Fruit fly (Drosophila melanogaster): Measurements from ENCODE around the gene CG6813.

CG6813 gene

DNA sequence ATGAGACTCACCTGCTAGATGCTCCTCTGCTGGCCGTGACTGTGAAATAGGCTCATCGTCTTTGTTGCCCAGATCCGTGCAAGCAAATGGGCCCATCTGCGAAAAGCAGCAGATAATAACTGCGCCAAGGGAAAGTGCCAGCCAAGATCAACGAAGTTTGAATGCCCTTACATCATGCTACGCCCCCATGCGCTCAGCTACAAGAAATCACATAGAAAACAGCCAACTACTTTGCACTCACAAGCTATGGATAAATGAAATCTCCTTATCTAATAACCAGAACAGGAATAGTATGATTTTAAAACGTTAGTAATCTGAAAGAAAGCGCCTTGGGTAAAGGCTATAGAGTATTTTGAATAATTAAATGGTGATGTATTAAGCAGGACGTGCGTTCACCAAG is 45.3 kb upstream of the CG6813 start:
- no peak for TF ChIP-seq Hr83 (GFP tag; optimal IDR thresholded peaks at IDR 0.05; ENCODE audit: poor library complexity, severe bottlenecking)
- no peak for TF ChIP-seq woc (GFP tag; optimal IDR thresholded peaks at IDR 0.05)
- TF ChIP-seq Hr78 (GFP tag; optimal IDR thresholded peaks at IDR 0.05) = no peak
- TF ChIP-seq Sp1 (GFP tag; optimal IDR thresholded peaks at IDR 0.05) = no peak
- TF ChIP-seq lola (GFP tag; optimal IDR thresholded peaks at IDR 0.05) = no peak
- peak in 1 of 2 experiments; percentile 19 for TF ChIP-seq foxo (GFP tag; optimal IDR thresholded peaks at IDR 0.05)
- TF ChIP-seq tai (GFP tag; optimal IDR thresholded peaks at IDR 0.05) = no peak
- TF ChIP-seq OdsH (GFP tag; optimal IDR thresholded peaks at IDR 0.05) = no peak

DNA sequence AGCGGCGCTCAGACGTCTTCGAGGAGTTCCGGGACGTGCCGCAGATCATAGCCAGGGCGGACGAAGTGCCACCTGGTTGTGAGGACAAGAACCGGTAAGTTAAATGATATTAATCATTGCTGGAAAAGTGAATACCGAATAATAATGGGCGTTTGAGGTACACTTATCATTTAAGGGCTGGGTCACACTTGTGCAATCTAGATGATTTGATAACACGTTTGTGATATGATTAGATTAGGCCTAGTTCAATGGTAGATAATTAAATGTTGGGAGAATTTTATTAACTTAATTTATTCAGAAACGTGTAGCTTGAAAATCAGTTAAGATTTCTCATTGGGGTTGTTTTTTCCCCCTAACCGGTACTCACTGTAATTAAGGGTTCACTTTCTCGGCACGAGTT is 44.5 kb upstream of the CG6813 start:
- no peak for TF ChIP-seq lola (GFP tag; optimal IDR thresholded peaks at IDR 0.05)
- no peak for TF ChIP-seq usp (GFP tag; optimal IDR thresholded peaks at IDR 0.05)
- TF ChIP-seq CG32264 (GFP tag; optimal IDR thresholded peaks at IDR 0.05) = no peak
- no peak for TF ChIP-seq Sp1 (GFP tag; optimal IDR thresholded peaks at IDR 0.05)

DNA sequence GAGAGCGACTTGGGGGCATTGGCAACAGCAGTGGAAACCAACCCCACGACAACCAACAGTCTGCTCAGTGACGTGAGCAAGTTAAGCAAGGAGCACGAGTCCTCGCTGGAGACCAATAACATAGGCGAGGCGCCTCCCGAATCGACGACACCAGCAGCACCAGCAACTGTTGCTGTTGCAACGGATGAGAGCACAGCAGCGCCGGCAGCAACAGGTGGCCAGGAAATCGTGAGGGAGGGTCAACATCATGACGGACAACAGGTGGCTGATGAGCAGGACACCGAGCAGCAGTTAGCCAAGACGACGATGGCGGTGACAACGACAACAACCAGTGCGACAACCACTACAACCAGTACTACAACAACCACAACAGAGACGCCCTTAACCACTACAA is 43.5 kb upstream of the CG6813 start:
- TF ChIP-seq brk (GFP tag; optimal IDR thresholded peaks at IDR 0.05) = no peak
- no peak for TF ChIP-seq Mio (GFP tag; optimal IDR thresholded peaks at IDR 0.05)
- TF ChIP-seq Hnf4 (GFP tag; optimal IDR thresholded peaks at IDR 0.05) = no peak
- no peak for TF ChIP-seq foxo (GFP tag; optimal IDR thresholded peaks at IDR 0.05)
- no peak for TF ChIP-seq Jra (GFP tag; optimal IDR thresholded peaks at IDR 0.05)
- no peak for TF ChIP-seq ey (GFP tag; optimal IDR thresholded peaks at IDR 0.05)
- no peak for TF ChIP-seq dmrt93B (GFP tag; optimal IDR thresholded peaks at IDR 0.05)
- TF ChIP-seq Sp1 (GFP tag; optimal IDR thresholded peaks at IDR 0.05) = no peak
- no peak for TF ChIP-seq OdsH (GFP tag; optimal IDR thresholded peaks at IDR 0.05)
- no peak for TF ChIP-seq Dfd (GFP tag; optimal IDR thresholded peaks at IDR 0.05)
- TF ChIP-seq lola (GFP tag; optimal IDR thresholded peaks at IDR 0.05) = no peak
- TF ChIP-seq GATAd (GFP tag; optimal IDR thresholded peaks at IDR 0.05) = no peak
- no peak for TF ChIP-seq Vsx2 (GFP tag; optimal IDR thresholded peaks at IDR 0.05; ENCODE audit: partially characterized antibody)
- no peak for TF ChIP-seq CrebA (GFP tag; optimal IDR thresholded peaks at IDR 0.05; ENCODE audit: borderline replicate concordance)
- no peak for TF ChIP-seq CG9705 (GFP tag; optimal IDR thresholded peaks at IDR 0.05)
- no peak for TF ChIP-seq sv (GFP tag; optimal IDR thresholded peaks at IDR 0.05)
- TF ChIP-seq h (GFP tag; optimal IDR thresholded peaks at IDR 0.05) = no peak
- no peak for TF ChIP-seq psq (GFP tag; optimal IDR thresholded peaks at IDR 0.05)

DNA sequence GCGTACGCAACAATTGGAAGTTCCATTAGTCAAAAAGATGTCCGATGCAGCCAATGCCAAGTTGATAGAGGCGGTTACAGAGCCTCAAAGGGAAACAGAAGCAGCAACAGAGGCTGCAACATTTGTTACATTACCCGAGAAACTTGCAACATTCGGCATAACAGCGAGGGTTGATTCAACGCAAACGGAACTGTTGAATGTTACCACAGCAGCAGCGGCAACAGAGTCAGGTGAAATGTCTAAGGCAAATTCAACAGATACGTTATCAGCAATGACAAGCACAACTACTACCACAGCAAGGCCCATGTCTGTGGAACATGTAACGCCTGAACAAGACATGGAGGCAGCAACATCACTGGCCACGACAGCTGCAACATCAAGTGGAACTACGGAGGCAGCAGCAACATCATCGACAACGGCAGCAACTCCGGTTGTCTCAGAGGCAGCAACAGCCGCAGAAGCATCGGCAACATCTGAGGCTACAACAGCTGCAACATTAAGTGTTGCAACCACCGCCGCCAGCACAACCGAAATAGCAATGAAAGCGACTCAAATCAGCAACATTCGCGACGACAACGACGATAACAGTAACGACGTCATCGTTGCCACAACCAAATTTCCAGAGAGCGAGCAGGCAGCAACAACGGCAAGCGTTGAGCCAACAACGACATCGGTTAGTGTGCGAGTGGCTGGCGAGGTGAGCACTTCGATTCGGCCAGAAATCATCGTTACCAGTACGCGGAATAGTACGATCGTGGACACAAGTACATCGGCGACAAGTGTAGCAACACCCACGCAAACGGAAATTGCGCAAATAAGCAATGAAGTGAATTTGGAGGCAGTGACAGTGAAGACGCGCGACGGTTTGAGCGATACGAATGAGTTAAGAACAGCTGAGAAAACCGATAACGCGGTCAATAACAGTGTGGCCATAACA is 42.8 kb upstream of the CG6813 start:
- no peak for TF ChIP-seq Rel (GFP tag; optimal IDR thresholded peaks at IDR 0.05)
- no peak for TF ChIP-seq Rel (tag; optimal IDR thresholded peaks at IDR 0.05)
- no peak for TF ChIP-seq Hr78 (GFP tag; optimal IDR thresholded peaks at IDR 0.05)
- TF ChIP-seq Myc (optimal IDR thresholded peaks at IDR 0.05) = no peak
- no peak for TF ChIP-seq Jra (GFP tag; optimal IDR thresholded peaks at IDR 0.05)
- peak; percentile 1 for TF ChIP-seq Sp1 (GFP tag; optimal IDR thresholded peaks at IDR 0.05)
- TF ChIP-seq h (GFP tag; optimal IDR thresholded peaks at IDR 0.05) = peak; percentile 43
- peak; percentile 7 for TF ChIP-seq OdsH (GFP tag; optimal IDR thresholded peaks at IDR 0.05)
- no peak for TF ChIP-seq ey (GFP tag; optimal IDR thresholded peaks at IDR 0.05)

DNA sequence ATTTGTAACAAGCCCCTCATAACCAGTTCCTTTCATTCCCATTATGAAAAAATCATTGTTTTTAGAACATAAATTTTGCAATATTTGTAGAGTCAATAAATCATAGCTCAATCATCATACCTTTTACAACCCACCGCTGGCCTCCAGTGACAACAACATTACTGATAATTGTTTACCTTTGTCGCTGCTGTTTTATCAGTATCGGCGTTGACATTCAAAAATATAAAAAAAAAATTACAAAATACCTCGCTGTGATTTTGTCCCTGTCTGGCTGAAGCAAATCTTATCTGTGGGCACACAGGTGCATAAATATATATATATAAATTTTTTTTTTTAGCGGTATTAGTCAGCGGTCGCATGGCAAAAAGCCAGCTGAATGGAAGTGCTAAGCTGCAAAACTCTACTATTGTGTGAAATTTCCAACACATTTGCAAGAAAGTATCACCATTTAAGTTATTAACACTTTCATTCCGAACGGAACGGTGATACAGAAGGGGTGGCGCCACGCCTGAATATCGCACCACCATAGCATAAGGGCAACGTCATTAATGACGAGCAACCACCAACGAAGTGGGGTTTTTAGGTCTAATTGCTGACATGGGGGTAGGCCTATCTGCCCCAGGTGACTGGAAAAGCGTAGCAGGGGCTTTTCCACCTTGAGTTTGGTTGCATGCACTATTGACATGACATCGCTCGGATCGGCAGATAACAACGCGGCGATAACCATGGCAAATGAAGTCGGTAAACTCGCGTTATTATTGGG is 39.7 kb upstream of the CG6813 start:
- TF ChIP-seq Hr83 (GFP tag; optimal IDR thresholded peaks at IDR 0.05; ENCODE audit: poor library complexity, severe bottlenecking) = no peak
- peak; percentile 1 for TF ChIP-seq Rel (GFP tag; optimal IDR thresholded peaks at IDR 0.05)
- peak; percentile 50 for TF ChIP-seq Rel (tag; optimal IDR thresholded peaks at IDR 0.05)
- TF ChIP-seq Hnf4 (GFP tag; optimal IDR thresholded peaks at IDR 0.05) = peak; percentile 21
- TF ChIP-seq sage (GFP tag; optimal IDR thresholded peaks at IDR 0.05) = peak; percentile 21
